Fruit fly (Drosophila melanogaster): ENCODE measurements around the gene CG7300.

Gene CG7300

dm6 chr2L:10661490-10662240 lies 36.2 kb downstream of the CG7300 start, which contains the start of gene CG31871 (continued):
- TF ChIP-seq Rx (GFP tag; IDR thresholded peaks at IDR 0.05) (no peak), CG12659 (GFP tag; optimal IDR thresholded peaks at IDR 0.05) (peak; percentile 71), CG8944 (GFP tag; optimal IDR thresholded peaks at IDR 0.05) (no peak), CG10366 (GFP tag; IDR thresholded peaks at IDR 0.05) (peak; percentile 48), ase (GFP tag; IDR thresholded peaks at IDR 0.05) (peak; percentile 67; the same call in 2 of the 3 replicates), trh (GFP tag; optimal IDR thresholded peaks at IDR 0.05) (peak; percentile 18), CrebB (tag; optimal IDR thresholded peaks at IDR 0.05) (peak; percentile 20), chif (GFP tag; optimal IDR thresholded peaks at IDR 0.05) (peak in 1 of 2 experiments; percentile 12), en (GFP tag; optimal IDR thresholded peaks at IDR 0.05) (no peak), chn (GFP tag; optimal IDR thresholded peaks at IDR 0.05) (no peak), CG12104 (GFP tag; optimal IDR thresholded peaks at IDR 0.05) (peak; percentile 32), dmrt11E (tag; optimal IDR thresholded peaks at IDR 0.05) (peak; percentile 71), hb (GFP tag; IDR thresholded peaks at IDR 0.05; ENCODE audit: partially characterized antibody) (no peak), slou (GFP tag; optimal IDR thresholded peaks at IDR 0.05) (no peak), Dad (GFP tag; optimal IDR thresholded peaks at IDR 0.05) (no peak), dimm (GFP tag; IDR thresholded peaks at IDR 0.05) (no peak), CG12155 (GFP tag; optimal IDR thresholded peaks at IDR 0.05) (peak; percentile 19), pnt (GFP tag; optimal IDR thresholded peaks at IDR 0.05) (no peak), CG42726 (GFP tag; IDR thresholded peaks at IDR 0.05; ENCODE audit: partially characterized antibody) (no peak), CG10267 (tag; optimal IDR thresholded peaks at IDR 0.05) (peak; percentile 72), Bgb (GFP tag; IDR thresholded peaks at IDR 0.05; ENCODE audit: partially characterized antibody) (no peak), yki (optimal IDR thresholded peaks at IDR 0.05) (no peak), CG6175 (GFP tag; IDR thresholded peaks at IDR 0.05) (peak; percentile 52; the same call in 1 of the 3 replicates), CG7745 (tag; optimal IDR thresholded peaks at IDR 0.05) (no peak), row (GFP tag; IDR thresholded peaks at IDR 0.05) (peak; percentile 75), hth (optimal IDR thresholded peaks at IDR 0.05) (no peak), unpg (GFP tag; optimal IDR thresholded peaks at IDR 0.05) (peak; percentile 82), CG10462 (GFP tag; optimal IDR thresholded peaks at IDR 0.05) (no peak), D (optimal IDR thresholded peaks at IDR 0.05) (no peak), D (GFP tag; optimal IDR thresholded peaks at IDR 0.05) (peak; percentile 47), Bteb2 (GFP tag; optimal IDR thresholded peaks at IDR 0.05) (no peak), HLHmδ (GFP tag; optimal IDR thresholded peaks at IDR 0.05) (peak; percentile 64), Trl (optimal IDR thresholded peaks at IDR 0.05) (no peak), Trl (GFP tag; optimal IDR thresholded peaks at IDR 0.05) (no peak), CG12744 (GFP tag; optimal IDR thresholded peaks at IDR 0.05) (no peak), CG2116 (GFP tag; optimal IDR thresholded peaks at IDR 0.05) (peak; percentile 6), nerfin-2 (GFP tag; IDR thresholded peaks at IDR 0.05; ENCODE audit: partially characterized antibody) (no peak), CG8290 (GFP tag; optimal IDR thresholded peaks at IDR 0.05) (peak; percentile 9), CG8290 (tag; optimal IDR thresholded peaks at IDR 0.05) (no peak), dan (GFP tag; IDR thresholded peaks at IDR 0.05) (no peak), ac (GFP tag; optimal IDR thresholded peaks at IDR 0.05) (no peak), CG5245 (GFP tag; optimal IDR thresholded peaks at IDR 0.05) (no peak), CG18599 (GFP tag; optimal IDR thresholded peaks at IDR 0.05) (peak; percentile 64), CG1233 (GFP tag; optimal IDR thresholded peaks at IDR 0.05) (peak; percentile 53), HHEX (GFP tag; optimal IDR thresholded peaks at IDR 0.05) (peak; percentile 71), CG16863 (GFP tag; optimal IDR thresholded peaks at IDR 0.05) (no peak), ttk (GFP tag; IDR thresholded peaks at IDR 0.05) (peak; percentile 77), grn (GFP tag; optimal IDR thresholded peaks at IDR 0.05) (no peak), Side (GFP tag; optimal IDR thresholded peaks at IDR 0.05) (no peak), pros (GFP tag; optimal IDR thresholded peaks at IDR 0.05) (peak; percentile 11), CG30431 (GFP tag; optimal IDR thresholded peaks at IDR 0.05) (no peak), ranshi (GFP tag; IDR thresholded peaks at IDR 0.05) (peak; percentile 63)
